Worm (Caenorhabditis elegans) whole organism, L1 larva: ENCODE results near the gene cyp-33C3.

Experiments used
- ama-1 ChIP-seq: fragments of 150-350 bp; optimal IDR thresholded peaks from 2 replicates; lab custom pipeline; 2014
- elt-3 ChIP-seq, 6 experiments: fragments of 150-350 bp in 1 of 6; sonication (generic microtip); optimal IDR thresholded peaks; 2 replicates each; lab custom pipeline; 2017 to 2018; ENCODE audit warnings: missing biosample characterization in 6 of 6, missing genetic modification characterization in 6 of 6, inconsistent platforms in 1 of 6
- fkh-8 ChIP-seq: sonication (generic microtip); optimal IDR thresholded peaks from 2 replicates; lab custom pipeline; 2016; ENCODE audit warnings: mild to moderate bottlenecking, missing genetic modification characterization, missing compliant biosample characterization
- hlh-17 ChIP-seq: fragments of 200-800 bp; sonication (Bioruptor generic); optimal IDR thresholded peaks from 2 replicates; lab custom pipeline; 2018; ENCODE audit warnings: missing genetic modification characterization, mild to moderate bottlenecking, missing compliant biosample characterization, moderate library complexity, borderline replicate concordance
- pqm-1 ChIP-seq: sonication (generic microtip); optimal IDR thresholded peaks from 3 replicates; lab custom pipeline; 2017; ENCODE audit warnings: missing biosample characterization, missing genetic modification characterization
- skn-1 ChIP-seq: fragments of 150-350 bp; optimal IDR thresholded peaks from 2 replicates; lab custom pipeline; 2014; ENCODE audit warnings: missing biosample characterization, missing genetic modification characterization

DNA sequence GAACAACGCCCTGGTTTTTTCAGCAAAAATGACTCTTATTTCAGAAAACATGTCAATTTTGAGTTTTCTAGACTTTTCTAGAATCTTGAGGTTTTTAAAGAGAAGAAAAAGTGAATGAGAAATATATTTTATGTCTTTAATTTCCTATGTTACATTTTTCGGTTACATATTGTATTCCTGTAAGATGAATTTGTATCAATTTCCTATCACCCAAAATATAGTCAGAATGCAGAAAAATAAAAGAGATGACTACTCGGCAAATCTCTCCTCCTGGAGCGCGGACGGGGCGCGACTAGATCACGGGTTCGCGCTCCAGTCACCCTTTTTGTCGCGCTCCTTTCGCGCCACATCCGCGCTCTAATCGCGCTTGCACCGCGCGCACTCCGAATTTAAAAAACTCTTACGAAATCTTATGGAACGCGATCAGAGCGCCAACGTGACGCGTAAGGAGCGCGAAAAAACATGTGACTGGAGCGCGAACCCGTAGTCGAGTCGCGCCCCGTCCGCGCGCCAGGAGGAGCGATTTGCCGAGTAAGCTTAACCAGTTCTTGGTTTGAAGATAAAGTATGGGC, 12.1 kb downstream of the cyp-33C3 start, which contains the start of gene str-253:
- no peak for TF ChIP-seq elt-3 (tag; optimal IDR thresholded peaks at IDR 0.05; lab: Kevin White, UChicago)
- TF ChIP-seq hlh-17 (GFP tag; lab: Kevin White, UChicago) = no peak
- TF ChIP-seq skn-1 = no peak
- TF ChIP-seq ama-1 = no peak
- TF ChIP-seq fkh-8 (tag; lab: Kevin White, UChicago) = no peak
- TF ChIP-seq pqm-1 (tag; lab: Kevin White, UChicago) = no peak
